Worm (Caenorhabditis elegans) whole organism, L4 larva: ENCODE measurements around the gene col-167.

Source experiments
- D1046.2 ChIP-seq: fragments of 200-800 bp; sonication (Bioruptor generic); IDR thresholded peaks from 2 replicates; pipeline ENCODE4 v1.3.6; 2022; ENCODE audit warnings: missing genetic modification characterization, missing compliant biosample characterization
- F10B5.3 ChIP-seq: sonication (generic microtip); optimal IDR thresholded peaks from 2 replicates; lab custom pipeline; 2016; ENCODE audit warnings: mild to moderate bottlenecking, missing genetic modification characterization, missing compliant biosample characterization
- F49E8.2 ChIP-seq: sonication (generic microtip); optimal IDR thresholded peaks from 2 replicates; lab custom pipeline; 2016; ENCODE audit warnings: missing compliant biosample characterization, mild to moderate bottlenecking, missing genetic modification characterization, borderline replicate concordance
- R02D3.7 ChIP-seq: fragments of 150-350 bp; sonication (generic microtip); optimal IDR thresholded peaks from 3 replicates; lab custom pipeline; 2014; ENCODE audit warnings: missing biosample characterization, missing genetic modification characterization
- Y105C5A.15 ChIP-seq: fragments of 200-800 bp; sonication (Bioruptor generic); IDR thresholded peaks from 2 replicates; pipeline ENCODE4 v1.3.6; 2022; ENCODE audit warnings: missing genetic modification characterization, missing compliant biosample characterization
- Y75B8A.6 ChIP-seq: fragments of 200-800 bp; sonication (Bioruptor generic); IDR thresholded peaks from 2 replicates; pipeline ENCODE4 v1.3.6; 2022; ENCODE audit warnings: missing genetic modification reagents, missing genetic modification characterization, missing compliant biosample characterization
- ZK337.2 ChIP-seq: fragments of 200-800 bp; sonication (Bioruptor generic); IDR thresholded peaks from 2 replicates; pipeline ENCODE4 v1.3.6; 2022; ENCODE audit warnings: missing genetic modification reagents, missing genetic modification characterization, missing compliant biosample characterization
- ZK546.5 ChIP-seq, 2 experiments: sonication (generic microtip); optimal IDR thresholded peaks; 2 replicates each; lab custom pipeline; 2017; ENCODE audit warnings: missing biosample characterization in 2 of 2, missing genetic modification characterization in 2 of 2
- arid-1 ChIP-seq: fragments of 200-800 bp; sonication (Bioruptor generic); conservative IDR thresholded peaks from 2 replicates; pipeline ENCODE4 v1.3.6; 2022; ENCODE audit warnings: missing genetic modification reagents, missing genetic modification characterization, missing compliant biosample characterization
- ceh-20 ChIP-seq: fragments of 200-800 bp; sonication (Bioruptor generic); IDR thresholded peaks from 2 replicates; pipeline ENCODE4 v1.3.6; 2022; ENCODE audit warnings: missing genetic modification reagents, missing genetic modification characterization, missing compliant biosample characterization
- ceh-44 ChIP-seq: fragments of 200-800 bp; sonication (Bioruptor generic); IDR thresholded peaks from 2 replicates; pipeline ENCODE4 v1.3.6; 2022; ENCODE audit warnings: missing genetic modification reagents, missing genetic modification characterization, missing compliant biosample characterization
- ceh-62 ChIP-seq: sonication (generic microtip); optimal IDR thresholded peaks from 2 replicates; lab custom pipeline; 2017; ENCODE audit warnings: missing biosample characterization, missing genetic modification characterization
- cey-2 ChIP-seq: sonication (generic microtip); optimal IDR thresholded peaks from 3 replicates; lab custom pipeline; 2017; ENCODE audit warnings: missing genetic modification characterization, mild to moderate bottlenecking, missing compliant biosample characterization, antibody characterized with exemption, borderline replicate concordance; ENCODE audit not compliant: insufficient read depth
- daf-12 ChIP-seq: fragments of 150-350 bp; optimal IDR thresholded peaks from 2 replicates; lab custom pipeline; 2014; ENCODE audit warnings: missing biosample characterization, missing genetic modification reagents, missing genetic modification characterization
- dmd-6 ChIP-seq: fragments of 200-800 bp; sonication (Bioruptor generic); IDR thresholded peaks from 2 replicates; pipeline ENCODE4 v1.3.6; 2022; ENCODE audit warnings: missing genetic modification reagents, missing genetic modification characterization, missing compliant biosample characterization
- dmd-8 ChIP-seq: fragments of 200-800 bp; sonication (Bioruptor generic); IDR thresholded peaks from 2 replicates; pipeline ENCODE4 v1.3.6; 2022; ENCODE audit warnings: missing genetic modification characterization, missing compliant biosample characterization
- dmd-9 ChIP-seq: fragments of 200-800 bp; sonication (Bioruptor generic); IDR thresholded peaks from 2 replicates; pipeline ENCODE4 v1.3.6; 2022; ENCODE audit warnings: missing genetic modification reagents, missing genetic modification characterization, missing compliant biosample characterization
- dpl-1 ChIP-seq: fragments of 150-350 bp; optimal IDR thresholded peaks from 2 replicates; lab custom pipeline; 2014; ENCODE audit warnings: missing biosample characterization, missing genetic modification reagents, missing genetic modification characterization
- egl-27 ChIP-seq: sonication (generic microtip); optimal IDR thresholded peaks from 3 replicates; lab custom pipeline; 2017; ENCODE audit warnings: missing biosample characterization, missing genetic modification reagents, missing genetic modification characterization
- gei-8 ChIP-seq: fragments of 200-800 bp; sonication (Bioruptor generic); optimal IDR thresholded peaks from 2 replicates; lab custom pipeline; 2018; ENCODE audit warnings: mild to moderate bottlenecking, missing genetic modification characterization, missing compliant biosample characterization
- hif-1 ChIP-seq, 2 experiments: sonication (generic microtip); optimal IDR thresholded peaks; 2 replicates each; lab custom pipeline; 2016 to 2017; ENCODE audit warnings: missing compliant biosample characterization in 2 of 2, missing genetic modification characterization in 2 of 2, missing genetic modification reagents in 2 of 2, missing genotype in 2 of 2, mild to moderate bottlenecking in 1 of 2
- hlh-30 ChIP-seq: sonication (generic microtip); optimal IDR thresholded peaks from 2 replicates; lab custom pipeline; 2017; ENCODE audit warnings: antibody characterized with exemption, mild to moderate bottlenecking, missing genetic modification characterization, missing compliant biosample characterization; ENCODE audit not compliant: insufficient read depth
- hmg-1.1 ChIP-seq: fragments of 200-800 bp; sonication (Bioruptor generic); IDR thresholded peaks from 2 replicates; pipeline ENCODE4 v1.3.6; 2022; ENCODE audit warnings: missing genetic modification reagents, missing genetic modification characterization, missing compliant biosample characterization
- lim-7 ChIP-seq: fragments of 200-800 bp; sonication (Bioruptor generic); IDR thresholded peaks from 2 replicates; pipeline ENCODE4 v1.3.6; 2022; ENCODE audit warnings: missing genetic modification characterization, missing compliant biosample characterization
- lin-13 ChIP-seq: fragments of 150-350 bp; optimal IDR thresholded peaks from 2 replicates; lab custom pipeline; 2014; ENCODE audit warnings: missing biosample characterization, missing genetic modification reagents, missing genetic modification characterization
- lir-3 ChIP-seq: sonication (generic microtip); optimal IDR thresholded peaks from 2 replicates; lab custom pipeline; 2016; ENCODE audit warnings: mild to moderate bottlenecking, missing genetic modification characterization, missing compliant biosample characterization
- madf-5 ChIP-seq, 2 experiments: fragments of 200-800 bp; sonication (Bioruptor generic); IDR thresholded peaks; 2 replicates each; pipeline ENCODE4 v1.3.6; 2022; ENCODE audit warnings: missing compliant biosample characterization in 2 of 2, missing genetic modification characterization in 2 of 2
- madf-9 ChIP-seq: fragments of 200-800 bp; sonication (Bioruptor generic); conservative IDR thresholded peaks from 2 replicates; pipeline ENCODE4 v1.3.6; 2022; ENCODE audit warnings: missing genetic modification reagents, missing genetic modification characterization, missing compliant biosample characterization
- mdl-1 ChIP-seq, 2 experiments: fragments of 150-350 bp in 1 of 2; sonication (generic microtip) in 1 of 2; optimal IDR thresholded peaks; 2 replicates each; lab custom pipeline; 2014 to 2017; ENCODE audit warnings: missing biosample characterization in 2 of 2, missing genetic modification characterization in 2 of 2
- mep-1 ChIP-seq: fragments of 150-350 bp; sonication (generic microtip); optimal IDR thresholded peaks from 3 replicates; lab custom pipeline; 2014; ENCODE audit warnings: missing biosample characterization, missing genetic modification characterization
- mes-2 ChIP-seq: sonication (generic microtip); optimal IDR thresholded peaks from 2 replicates; lab custom pipeline; 2016; ENCODE audit warnings: missing genotype, mild to moderate bottlenecking, missing genetic modification characterization, missing compliant biosample characterization; ENCODE audit not compliant: poor library complexity, severe bottlenecking
- nhr-10 ChIP-seq: fragments of 150-350 bp; optimal IDR thresholded peaks from 2 replicates; lab custom pipeline; 2014; ENCODE audit warnings: missing biosample characterization, missing genetic modification characterization
- nhr-11 ChIP-seq: fragments of 150-350 bp; optimal IDR thresholded peaks from 2 replicates; lab custom pipeline; 2014; ENCODE audit warnings: missing biosample characterization, missing genetic modification characterization
- nhr-111 ChIP-seq: fragments of 200-800 bp; sonication (Bioruptor generic); optimal IDR thresholded peaks from 2 replicates; lab custom pipeline; 2018; ENCODE audit warnings: mild to moderate bottlenecking, missing genetic modification characterization, missing compliant biosample characterization
- nhr-237 ChIP-seq: sonication (generic microtip); optimal IDR thresholded peaks from 2 replicates; lab custom pipeline; 2017; ENCODE audit warnings: missing biosample characterization, missing genetic modification characterization
- nhr-42 ChIP-seq: fragments of 200-800 bp; sonication (Bioruptor generic); IDR thresholded peaks from 2 replicates; pipeline ENCODE4 v1.3.6; 2022; ENCODE audit warnings: missing genetic modification characterization, missing compliant biosample characterization
- nhr-48 ChIP-seq: sonication (generic microtip); optimal IDR thresholded peaks from 2 replicates; lab custom pipeline; 2016; ENCODE audit warnings: mild to moderate bottlenecking, missing genetic modification characterization, missing compliant biosample characterization
- pqm-1 ChIP-seq: sonication (generic microtip); optimal IDR thresholded peaks from 2 replicates; lab custom pipeline; 2017; ENCODE audit warnings: missing biosample characterization, missing genetic modification characterization
- rbr-2 ChIP-seq: sonication (generic microtip); optimal IDR thresholded peaks from 2 replicates; lab custom pipeline; 2016; ENCODE audit warnings: missing genotype, missing genetic modification characterization, missing compliant biosample characterization
- set-16 ChIP-seq: fragments of 200-800 bp; sonication (Bioruptor generic); IDR thresholded peaks from 2 replicates; pipeline ENCODE4 v1.3.6; 2022; ENCODE audit warnings: missing genetic modification reagents, missing genetic modification characterization, missing compliant biosample characterization
- skn-1 ChIP-seq: fragments of 150-350 bp; optimal IDR thresholded peaks from 2 replicates; lab custom pipeline; 2014; ENCODE audit warnings: missing biosample characterization, missing genetic modification characterization
- spr-1 ChIP-seq: sonication (generic microtip); optimal IDR thresholded peaks from 2 replicates; lab custom pipeline; 2016; ENCODE audit warnings: mild to moderate bottlenecking, missing genetic modification characterization, missing compliant biosample characterization
- tag-97 ChIP-seq: fragments of 200-800 bp; sonication (Bioruptor generic); IDR thresholded peaks from 2 replicates; pipeline ENCODE4 v1.3.6; 2022; ENCODE audit warnings: missing genetic modification characterization, missing compliant biosample characterization
- tra-1 ChIP-seq: fragments of 200-800 bp; sonication (Bioruptor generic); IDR thresholded peaks from 2 replicates; pipeline ENCODE4 v1.3.6; 2022; ENCODE audit warnings: missing genetic modification reagents, missing genetic modification characterization, missing compliant biosample characterization
- unc-39 ChIP-seq: sonication (generic microtip); optimal IDR thresholded peaks from 2 replicates; lab custom pipeline; 2017; ENCODE audit warnings: missing biosample characterization, missing genetic modification characterization
- zfp-2 ChIP-seq: sonication (generic microtip); optimal IDR thresholded peaks from 2 replicates; lab custom pipeline; 2016; ENCODE audit warnings: mild to moderate bottlenecking, missing genetic modification characterization, missing compliant biosample characterization

col-167 gene

DNA sequence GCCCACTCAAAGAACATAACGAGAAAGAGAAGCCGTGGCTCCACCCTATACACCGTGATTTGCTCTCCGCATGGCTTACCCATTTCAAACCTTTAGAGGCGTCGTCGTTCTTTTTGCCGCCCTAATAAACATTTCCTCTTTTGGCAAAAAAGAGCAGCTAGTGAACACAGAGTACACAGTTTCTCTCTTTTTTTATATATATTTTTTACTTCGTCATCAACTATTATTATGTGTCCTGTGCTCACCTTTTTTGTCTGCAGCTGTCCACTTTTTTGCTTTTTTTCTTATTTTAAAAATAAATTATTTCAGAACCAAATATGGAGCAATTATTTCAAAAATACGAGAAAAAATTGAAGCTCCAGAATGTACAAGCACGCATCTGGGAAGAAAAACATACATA, 46.4 kb downstream of the col-167 start, which contains the start of gene C03B1.2:
TSS of gene C03B1.2 (plus strand) at position 301 of the 400 bp plus-strand sequence.
- TF ChIP-seq madf-9 = no peak
- TF ChIP-seq hmg-1.1 = no peak
- no peak for TF ChIP-seq arid-1 (GFP tag; lab: Robert Waterston, UW)
- TF ChIP-seq lin-13 (GFP tag; lab: Kevin White, UChicago) = no peak
- no peak for TF ChIP-seq spr-1
- TF ChIP-seq skn-1 (tag; lab: Kevin White, UChicago) = no peak
- TF ChIP-seq tag-97 = no peak
- no peak for TF ChIP-seq rbr-2
- TF ChIP-seq dmd-8 (GFP tag; lab: Robert Waterston, UW) = no peak
- no peak for TF ChIP-seq nhr-42 (GFP tag; lab: Robert Waterston, UW)
- TF ChIP-seq nhr-11 = no peak
- no peak for TF ChIP-seq lim-7 (GFP tag; lab: Robert Waterston, UW)
- no peak for TF ChIP-seq hif-1 (tag; optimal IDR thresholded peaks at IDR 0.05; lab: Kevin White, UChicago)
- no peak for TF ChIP-seq D1046.2
- TF ChIP-seq lir-3 = no peak
- no peak for TF ChIP-seq mep-1 (tag; lab: Kevin White, UChicago)
- no peak for TF ChIP-seq set-16 (GFP tag; lab: Robert Waterston, UW)

DNA sequence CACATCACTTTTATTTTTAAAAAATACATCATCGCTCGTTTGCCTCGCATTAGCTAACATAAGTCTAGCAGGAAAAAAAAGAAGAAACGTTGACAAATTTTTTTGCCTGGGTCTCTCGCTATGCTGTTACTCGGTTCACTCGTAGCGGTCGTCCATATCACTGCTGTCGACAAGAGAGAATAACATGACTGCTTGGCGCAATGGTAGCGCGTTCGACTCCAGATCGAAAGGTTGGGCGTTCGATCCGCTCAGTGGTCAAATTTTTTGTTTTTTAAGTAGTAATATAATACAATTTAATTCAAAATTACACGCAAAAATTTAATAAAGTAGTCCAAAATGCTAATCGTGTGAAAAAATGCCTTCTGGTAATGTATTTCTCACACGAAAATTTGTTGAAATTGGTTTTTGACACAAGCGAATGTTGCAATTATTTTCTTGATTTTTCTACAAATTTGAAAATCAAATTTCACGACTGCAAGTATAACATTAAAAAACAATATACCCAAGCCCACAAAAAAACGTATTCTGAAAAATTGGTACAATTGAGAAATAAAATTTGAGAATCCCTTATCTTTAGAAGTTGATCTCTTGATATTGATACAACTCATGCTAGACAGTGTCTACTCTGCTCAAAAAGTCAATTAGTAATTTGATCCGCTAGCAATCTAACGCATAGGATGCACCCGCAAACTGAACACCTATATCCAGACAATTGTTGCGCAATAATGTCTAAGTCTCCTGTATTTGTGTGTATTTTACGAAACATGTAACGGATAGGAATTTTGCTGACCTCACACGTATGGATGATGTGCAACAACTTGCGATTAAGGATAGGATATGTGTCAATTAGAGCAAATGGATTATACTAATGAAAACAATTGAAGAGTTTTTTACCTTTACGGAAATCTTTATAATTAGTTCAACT, 48.2 kb downstream of the col-167 start:
- TF ChIP-seq cey-2 (tag; lab: Kevin White, UChicago) = no peak
- no peak for TF ChIP-seq F10B5.3 (tag; lab: Kevin White, UChicago)
- TF ChIP-seq mes-2 (tag; lab: Kevin White, UChicago) = no peak
- TF ChIP-seq F49E8.2 = peak; percentile 50
- peak; percentile 38 for TF ChIP-seq zfp-2 (tag; lab: Kevin White, UChicago)
- TF ChIP-seq tra-1 (GFP tag; lab: Robert Waterston, UW) = peak; percentile 80; the same call in 1 of the 2 replicates
- TF ChIP-seq mep-1 (tag; lab: Kevin White, UChicago) = no peak
- TF ChIP-seq hlh-30 (tag; lab: Kevin White, UChicago) = peak; percentile 50
- TF ChIP-seq daf-12 = no peak
- peak; percentile 78 to 86; a peak in 2 of 4 replicates for TF ChIP-seq madf-5 (GFP tag; IDR thresholded peaks at IDR 0.05; lab: Robert Waterston, UW)
- TF ChIP-seq Y105C5A.15 = peak; percentile 91
- peak; percentile 63 for TF ChIP-seq nhr-111 (GFP tag; lab: Kevin White, UChicago)
- TF ChIP-seq hif-1 (tag; optimal IDR thresholded peaks at IDR 0.05; lab: Kevin White, UChicago) = no peak
- no peak for TF ChIP-seq pqm-1
- peak; percentile 61 for TF ChIP-seq nhr-48 (tag; lab: Kevin White, UChicago)
- TF ChIP-seq ZK337.2 (GFP tag; lab: Robert Waterston, UW) = 0 out of 2 replicates have a peak, but pooled peaks have one; percentile 40
- no peak; the same call in 1 of the 2 replicates for TF ChIP-seq lim-7 (GFP tag; lab: Robert Waterston, UW)
- no peak for TF ChIP-seq dpl-1
- TF ChIP-seq ceh-62 (tag; lab: Kevin White, UChicago) = no peak
- TF ChIP-seq dmd-9 (GFP tag; lab: Robert Waterston, UW) = peak; percentile 67; the same call in 1 of the 2 replicates
- TF ChIP-seq set-16 (GFP tag; lab: Robert Waterston, UW) = no peak
- TF ChIP-seq Y75B8A.6 (GFP tag; lab: Robert Waterston, UW) = 0 out of 2 replicates have a peak, but pooled peaks have one; percentile 77
- TF ChIP-seq ZK546.5 (tag; optimal IDR thresholded peaks at IDR 0.05; lab: Kevin White, UChicago) = no peak
- peak; percentile 94 for TF ChIP-seq dmd-8 (GFP tag; lab: Robert Waterston, UW)
- peak; percentile 73 for TF ChIP-seq madf-9
- TF ChIP-seq R02D3.7 (tag; lab: Kevin White, UChicago) = no peak
- peak; percentile 69; the same call in 1 of the 2 replicates for TF ChIP-seq ceh-44 (GFP tag; lab: Robert Waterston, UW)
- TF ChIP-seq nhr-10 (tag; lab: Kevin White, UChicago) = no peak
- TF ChIP-seq ceh-20 (GFP tag; lab: Robert Waterston, UW) = peak; percentile 46; the same call in 1 of the 2 replicates
- TF ChIP-seq rbr-2 = peak; percentile 73
- TF ChIP-seq dmd-6 (GFP tag; lab: Robert Waterston, UW) = peak; percentile 68
- no peak for TF ChIP-seq unc-39 (tag; lab: Kevin White, UChicago)
- no peak for TF ChIP-seq mdl-1 (tag; optimal IDR thresholded peaks at IDR 0.05; lab: Kevin White, UChicago)
- no peak for TF ChIP-seq nhr-237 (tag; lab: Kevin White, UChicago)
- peak; percentile 66 for TF ChIP-seq gei-8 (GFP tag; lab: Kevin White, UChicago)
- no peak for TF ChIP-seq egl-27 (tag; lab: Kevin White, UChicago)
